Worm (Caenorhabditis elegans) whole organism, L4 larva: ENCODE data around the gene C36E6.8.
A peak's percentile ranks its signal among the peaks of the same experiment; 100 is the strongest.

ENCODE experiments used
- D1046.2 ChIP-seq: fragments of 200-800 bp; sonication (Bioruptor generic); IDR thresholded peaks from 2 replicates; pipeline ENCODE4 v1.3.6; 2022; ENCODE audit warnings: missing genetic modification characterization, missing compliant biosample characterization
- F26F4.8 ChIP-seq: fragments of 200-800 bp; sonication (Bioruptor generic); conservative IDR thresholded peaks from 2 replicates; pipeline ENCODE4 v1.3.6; 2022; ENCODE audit warnings: missing genetic modification characterization, missing compliant biosample characterization
- F44E2.7 ChIP-seq: fragments of 200-800 bp; sonication (Bioruptor generic); IDR thresholded peaks from 2 replicates; pipeline ENCODE4 v2.1.2; 2022; ENCODE audit warnings: missing genetic modification characterization, missing compliant biosample characterization
- R02D3.7 ChIP-seq: fragments of 150-350 bp; sonication (generic microtip); optimal IDR thresholded peaks from 3 replicates; lab custom pipeline; 2014; ENCODE audit warnings: missing biosample characterization, missing genetic modification characterization
- T26A8.4 ChIP-seq: fragments of 200-800 bp; sonication (Bioruptor generic); IDR thresholded peaks from 2 replicates; pipeline ENCODE4 v1.3.6; 2022; ENCODE audit warnings: missing genetic modification characterization, missing compliant biosample characterization
- Y5F2A.4 ChIP-seq: fragments of 200-800 bp; sonication (Bioruptor generic); optimal IDR thresholded peaks from 2 replicates; lab custom pipeline; 2018; ENCODE audit warnings: mild to moderate bottlenecking, missing genetic modification characterization, missing compliant biosample characterization
- ama-1 ChIP-seq: fragments of 150-350 bp; optimal IDR thresholded peaks from 2 replicates; lab custom pipeline; 2014; ENCODE audit warnings: inconsistent platforms, mixed read lengths
- arid-1 ChIP-seq: fragments of 200-800 bp; sonication (Bioruptor generic); conservative IDR thresholded peaks from 2 replicates; pipeline ENCODE4 v1.3.6; 2022; ENCODE audit warnings: missing genetic modification reagents, missing genetic modification characterization, missing compliant biosample characterization
- ceh-28 ChIP-seq: fragments of 150-350 bp; optimal IDR thresholded peaks from 2 replicates; lab custom pipeline; 2014; ENCODE audit warnings: missing biosample characterization, missing genetic modification reagents, missing genetic modification characterization
- ceh-44 ChIP-seq: fragments of 200-800 bp; sonication (Bioruptor generic); IDR thresholded peaks from 2 replicates; pipeline ENCODE4 v1.3.6; 2022; ENCODE audit warnings: missing genetic modification reagents, missing genetic modification characterization, missing compliant biosample characterization
- ceh-82 ChIP-seq: sonication (generic microtip); optimal IDR thresholded peaks from 2 replicates; lab custom pipeline; 2017; ENCODE audit warnings: missing biosample characterization, missing genetic modification characterization
- ces-1 ChIP-seq: fragments of 150-350 bp; sonication (generic microtip); optimal IDR thresholded peaks from 4 replicates; lab custom pipeline; 2014; ENCODE audit warnings: missing biosample characterization, missing genetic modification reagents, missing genetic modification characterization
- cey-2 ChIP-seq: sonication (generic microtip); optimal IDR thresholded peaks from 3 replicates; lab custom pipeline; 2017; ENCODE audit warnings: missing genetic modification characterization, mild to moderate bottlenecking, missing compliant biosample characterization, antibody characterized with exemption, borderline replicate concordance; ENCODE audit not compliant: insufficient read depth
- ctbp-1 ChIP-seq: fragments of 200-800 bp; sonication (Bioruptor generic); IDR thresholded peaks from 2 replicates; pipeline ENCODE4 v1.3.6; 2022; ENCODE audit warnings: missing genetic modification reagents, missing genetic modification characterization, missing compliant biosample characterization
- dmd-8 ChIP-seq: fragments of 200-800 bp; sonication (Bioruptor generic); IDR thresholded peaks from 2 replicates; pipeline ENCODE4 v1.3.6; 2022; ENCODE audit warnings: missing genetic modification characterization, missing compliant biosample characterization
- duxl-1 ChIP-seq: sonication (generic microtip); optimal IDR thresholded peaks from 2 replicates; lab custom pipeline; 2016; ENCODE audit warnings: mild to moderate bottlenecking, missing genetic modification characterization, moderate library complexity, missing compliant biosample characterization; ENCODE audit not compliant: poor library complexity
- dve-1 ChIP-seq: sonication (generic microtip); optimal IDR thresholded peaks from 2 replicates; lab custom pipeline; 2017; ENCODE audit warnings: antibody characterized with exemption, mild to moderate bottlenecking, missing genetic modification characterization, missing compliant biosample characterization; ENCODE audit not compliant: insufficient read depth
- egl-43 ChIP-seq: fragments of 200-800 bp; sonication (Bioruptor generic); IDR thresholded peaks from 2 replicates; pipeline ENCODE4 v1.3.6; 2022; ENCODE audit warnings: missing genetic modification reagents, missing genetic modification characterization, missing compliant biosample characterization
- fos-1 ChIP-seq: fragments of 150-350 bp; optimal IDR thresholded peaks from 2 replicates; lab custom pipeline; 2014; ENCODE audit warnings: missing biosample characterization, missing genetic modification characterization
- hlh-30 ChIP-seq: sonication (generic microtip); optimal IDR thresholded peaks from 2 replicates; lab custom pipeline; 2017; ENCODE audit warnings: antibody characterized with exemption, mild to moderate bottlenecking, missing genetic modification characterization, missing compliant biosample characterization; ENCODE audit not compliant: insufficient read depth
- jun-1 ChIP-seq: fragments of 150-350 bp; optimal IDR thresholded peaks from 2 replicates; lab custom pipeline; 2014; ENCODE audit warnings: missing biosample characterization, missing genetic modification reagents, missing genetic modification characterization
- lim-7 ChIP-seq: fragments of 200-800 bp; sonication (Bioruptor generic); IDR thresholded peaks from 2 replicates; pipeline ENCODE4 v1.3.6; 2022; ENCODE audit warnings: missing genetic modification characterization, missing compliant biosample characterization
- lin-1 ChIP-seq: fragments of 200-800 bp; sonication (Bioruptor generic); IDR thresholded peaks from 2 replicates; pipeline ENCODE4 v1.3.6; 2022; ENCODE audit warnings: missing genetic modification reagents, missing genetic modification characterization, missing compliant biosample characterization
- lin-29 ChIP-seq: fragments of 200-800 bp; sonication (Bioruptor generic); IDR thresholded peaks from 2 replicates; pipeline ENCODE4 v1.3.6; 2022; ENCODE audit warnings: missing genetic modification reagents, missing genetic modification characterization, missing compliant biosample characterization
- lin-38 ChIP-seq: fragments of 200-800 bp; sonication (Bioruptor generic); IDR thresholded peaks from 2 replicates; pipeline ENCODE4 v1.3.6; 2022; ENCODE audit warnings: missing genetic modification reagents, missing genetic modification characterization, missing compliant biosample characterization
- lsy-2 ChIP-seq, 2 experiments: fragments of 150-350 bp in 1 of 2; sonication (generic microtip) in 1 of 2; optimal IDR thresholded peaks; 2 replicates each; lab custom pipeline; 2014 to 2017; ENCODE audit warnings: missing biosample characterization in 2 of 2, missing genetic modification characterization in 2 of 2
- mdt-29 ChIP-seq: fragments of 200-800 bp; sonication (Bioruptor generic); IDR thresholded peaks from 2 replicates; pipeline ENCODE4 v1.3.6; 2022; ENCODE audit warnings: missing genetic modification reagents, missing genetic modification characterization, missing compliant biosample characterization
- mep-1 ChIP-seq: fragments of 150-350 bp; sonication (generic microtip); optimal IDR thresholded peaks from 3 replicates; lab custom pipeline; 2014; ENCODE audit warnings: missing biosample characterization, missing genetic modification characterization
- mes-2 ChIP-seq: sonication (generic microtip); optimal IDR thresholded peaks from 2 replicates; lab custom pipeline; 2016; ENCODE audit warnings: missing genotype, mild to moderate bottlenecking, missing genetic modification characterization, missing compliant biosample characterization; ENCODE audit not compliant: poor library complexity, severe bottlenecking
- nhr-10 ChIP-seq: fragments of 150-350 bp; optimal IDR thresholded peaks from 2 replicates; lab custom pipeline; 2014; ENCODE audit warnings: missing biosample characterization, missing genetic modification characterization
- nhr-237 ChIP-seq: sonication (generic microtip); optimal IDR thresholded peaks from 2 replicates; lab custom pipeline; 2017; ENCODE audit warnings: missing biosample characterization, missing genetic modification characterization
- nhr-25 ChIP-seq: sonication (generic microtip); optimal IDR thresholded peaks from 2 replicates; lab custom pipeline; 2017; ENCODE audit warnings: missing genetic modification characterization, mild to moderate bottlenecking, missing compliant biosample characterization, antibody characterized with exemption, moderate library complexity, borderline replicate concordance; ENCODE audit not compliant: insufficient read depth
- nhr-42 ChIP-seq: fragments of 200-800 bp; sonication (Bioruptor generic); IDR thresholded peaks from 2 replicates; pipeline ENCODE4 v1.3.6; 2022; ENCODE audit warnings: missing genetic modification characterization, missing compliant biosample characterization
- nhr-48 ChIP-seq: sonication (generic microtip); optimal IDR thresholded peaks from 2 replicates; lab custom pipeline; 2016; ENCODE audit warnings: mild to moderate bottlenecking, missing genetic modification characterization, missing compliant biosample characterization
- nhr-77 ChIP-seq: fragments of 150-350 bp; optimal IDR thresholded peaks from 2 replicates; lab custom pipeline; 2014; ENCODE audit warnings: missing biosample characterization, missing genetic modification characterization
- pqm-1 ChIP-seq: sonication (generic microtip); optimal IDR thresholded peaks from 2 replicates; lab custom pipeline; 2017; ENCODE audit warnings: missing biosample characterization, missing genetic modification characterization
- saeg-2 ChIP-seq: fragments of 200-800 bp; sonication (Bioruptor generic); IDR thresholded peaks from 2 replicates; pipeline ENCODE4 v1.3.6; 2022; ENCODE audit warnings: missing genetic modification reagents, missing genetic modification characterization, missing compliant biosample characterization
- set-16 ChIP-seq: fragments of 200-800 bp; sonication (Bioruptor generic); IDR thresholded peaks from 2 replicates; pipeline ENCODE4 v1.3.6; 2022; ENCODE audit warnings: missing genetic modification reagents, missing genetic modification characterization, missing compliant biosample characterization
- skn-1 ChIP-seq: fragments of 150-350 bp; optimal IDR thresholded peaks from 2 replicates; lab custom pipeline; 2014; ENCODE audit warnings: missing biosample characterization, missing genetic modification characterization
- snpc-4 ChIP-seq: fragments of 150-350 bp; optimal IDR thresholded peaks from 2 replicates; lab custom pipeline; 2014; ENCODE audit warnings: missing biosample characterization, missing genetic modification characterization
- unc-62 ChIP-seq, 3 experiments: fragments of 150-350 bp in 1 of 3; sonication (generic microtip); optimal IDR thresholded peaks in 2 of 3; peaks in 1 of 3; 1 replicate in 1 of 3; 2 replicates in 2 of 3; lab custom pipeline; 2014 to 2017; ENCODE audit warnings: missing biosample characterization in 3 of 3, missing genetic modification characterization in 3 of 3, missing genetic modification reagents in 3 of 3, missing genotype in 1 of 3
- zip-11 ChIP-seq: fragments of 200-800 bp; sonication (Bioruptor generic); IDR thresholded peaks from 2 replicates; pipeline ENCODE4 v1.3.6; 2022; ENCODE audit warnings: missing genetic modification characterization, missing compliant biosample characterization
- ztf-11 ChIP-seq: fragments of 150-350 bp; optimal IDR thresholded peaks from 2 replicates; lab custom pipeline; 2014; ENCODE audit warnings: missing biosample characterization, missing genetic modification characterization

Gene C36E6.8

DNA sequence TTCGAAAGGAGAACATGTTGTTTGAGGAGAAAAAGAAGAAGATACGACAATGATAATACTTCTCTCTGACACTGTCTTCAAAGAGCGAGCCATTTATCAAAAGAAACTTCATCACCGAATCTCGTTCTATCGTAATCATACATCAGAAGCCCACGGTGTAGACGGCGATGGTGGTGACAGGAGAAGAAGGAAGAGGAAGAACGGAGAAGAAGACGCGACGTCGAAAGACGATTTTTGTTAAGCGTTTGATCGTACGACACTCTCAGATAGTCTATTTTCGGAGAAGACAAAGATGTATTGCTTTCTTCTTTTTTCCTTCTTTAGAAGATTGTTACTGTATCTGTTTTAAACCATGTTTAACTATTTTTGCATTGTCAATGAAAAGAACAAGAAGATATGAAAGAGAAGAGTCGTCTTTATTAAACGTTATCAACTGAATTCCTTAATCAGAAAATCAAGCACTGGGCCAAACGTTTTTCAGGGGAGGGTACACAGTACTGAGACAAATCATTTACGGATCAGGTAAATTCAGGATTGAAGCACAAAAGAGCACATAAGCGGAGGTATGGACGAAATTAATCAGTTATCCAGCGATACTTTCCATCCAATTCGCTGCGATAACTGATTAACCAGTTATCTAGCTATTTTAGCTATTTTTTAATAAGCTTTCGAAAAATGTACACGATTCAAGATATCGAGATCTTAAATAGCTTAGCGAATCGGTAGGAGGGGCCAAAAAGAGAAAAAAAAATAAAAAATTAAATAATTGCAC lies 18.5 kb upstream of the C36E6.8 start (continued):
- TF ChIP-seq lin-29 (GFP tag; lab: Robert Waterston, UW), result no peak
- no peak for TF ChIP-seq ztf-11 (tag; lab: Kevin White, UChicago)
- TF ChIP-seq dmd-8 (GFP tag; lab: Robert Waterston, UW), result no peak
- TF ChIP-seq lin-38 (GFP tag; lab: Robert Waterston, UW), result peak; percentile 13; the same call in 1 of the 2 replicates
- no peak for TF ChIP-seq arid-1 (GFP tag; lab: Robert Waterston, UW)
- peak; percentile 52 for TF ChIP-seq dve-1
- no peak for TF ChIP-seq cey-2 (tag; lab: Kevin White, UChicago)
- TF ChIP-seq ceh-44 (GFP tag; lab: Robert Waterston, UW), result no peak
- TF ChIP-seq T26A8.4 (GFP tag; lab: Robert Waterston, UW), result peak; percentile 92
- peak; percentile 84 for TF ChIP-seq duxl-1 (tag; lab: Kevin White, UChicago)
- no peak for TF ChIP-seq zip-11
- no peak for TF ChIP-seq lin-1 (GFP tag; lab: Robert Waterston, UW)
- TF ChIP-seq R02D3.7 (tag; lab: Kevin White, UChicago), result no peak
- TF ChIP-seq ceh-28 (tag; lab: Kevin White, UChicago), result peak; percentile 1
- no peak for TF ChIP-seq ctbp-1 (GFP tag; lab: Robert Waterston, UW)

DNA sequence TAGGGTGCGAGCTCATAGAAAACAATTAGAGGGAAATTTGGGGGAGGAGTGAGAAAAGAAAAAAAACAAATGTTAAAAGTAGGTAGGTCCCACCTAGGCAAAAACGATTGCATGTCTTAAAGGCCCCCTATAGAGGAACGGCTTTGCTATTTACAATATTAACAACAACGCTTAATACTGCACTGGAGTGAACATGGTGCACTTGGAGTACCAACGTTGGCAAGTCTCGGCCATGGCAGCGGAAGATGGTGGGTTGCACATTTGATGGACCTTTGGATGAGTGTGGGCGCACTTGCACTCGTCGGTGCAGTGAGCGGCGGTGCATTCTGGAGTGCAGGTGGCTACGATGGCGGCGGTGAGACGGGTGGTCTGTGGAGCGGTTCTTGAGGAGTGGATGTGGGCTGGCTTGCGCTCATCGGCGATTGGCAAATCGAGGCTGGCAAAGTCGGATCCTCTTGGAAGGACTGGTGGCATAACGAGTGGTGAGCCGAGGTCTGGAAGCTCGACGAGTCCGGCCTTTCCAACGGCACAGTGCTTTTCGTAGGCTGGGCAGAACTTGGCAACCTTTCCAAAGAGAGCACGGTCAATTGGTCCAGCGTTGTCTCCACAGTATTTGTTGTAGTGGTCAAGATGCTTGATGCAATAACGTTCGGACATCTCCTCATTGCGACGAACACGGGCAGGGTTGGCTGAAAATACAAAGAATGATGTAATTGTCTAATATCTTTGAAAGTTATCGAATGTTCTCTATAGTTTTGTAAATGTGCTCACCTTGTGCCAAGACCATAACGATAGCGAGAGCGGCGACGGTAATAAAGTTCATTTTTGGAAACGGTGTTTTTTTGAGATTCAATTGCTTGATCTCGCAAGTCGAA lies 17.7 kb upstream of the C36E6.8 start:
- TF ChIP-seq fos-1, result no peak
- TF ChIP-seq nhr-48 (tag; lab: Kevin White, UChicago), result peak; percentile 59
- no peak for TF ChIP-seq jun-1
- TF ChIP-seq nhr-42 (GFP tag; lab: Robert Waterston, UW), result 0 out of 2 replicates have a peak, but pooled peaks have one; percentile 38
- TF ChIP-seq F44E2.7 (GFP tag; lab: Robert Waterston, UW), result no peak
- no peak for TF ChIP-seq nhr-77 (tag; lab: Kevin White, UChicago)
- no peak for TF ChIP-seq Y5F2A.4 (GFP tag; lab: Kevin White, UChicago)
- TF ChIP-seq unc-62 (GFP tag; optimal IDR thresholded peaks at IDR 0.05 in 1 of 2; lab: Kevin White, UChicago), result peak in 1 of 2 experiments; percentile 75
- no peak for TF ChIP-seq unc-62 (tag; optimal IDR thresholded peaks at IDR 0.05; lab: Kevin White, UChicago)
- peak; percentile 58 for TF ChIP-seq mep-1 (tag; lab: Kevin White, UChicago)
- peak; percentile 76 for TF ChIP-seq T26A8.4 (GFP tag; lab: Robert Waterston, UW)
- TF ChIP-seq lin-38 (GFP tag; lab: Robert Waterston, UW), result 0 out of 2 replicates have a peak, but pooled peaks have one; percentile 14
- TF ChIP-seq lin-29 (GFP tag; lab: Robert Waterston, UW), result peak; percentile 21; the same call in 1 of the 2 replicates
- no peak for TF ChIP-seq F26F4.8 (GFP tag; lab: Robert Waterston, UW)
- TF ChIP-seq mdt-29, result peak; percentile 50; the same call in 1 of the 2 replicates
- TF ChIP-seq saeg-2 (GFP tag; lab: Robert Waterston, UW), result 0 out of 2 replicates have a peak, but pooled peaks have one; percentile 61
- peak in 1 of 2 experiments; percentile 30 for TF ChIP-seq lsy-2 (tag; optimal IDR thresholded peaks at IDR 0.05; lab: Kevin White, UChicago)
- peak; percentile 36; the same call in 1 of the 2 replicates for TF ChIP-seq ctbp-1 (GFP tag; lab: Robert Waterston, UW)
- no peak for TF ChIP-seq nhr-10 (tag; lab: Kevin White, UChicago)
- peak; percentile 97 for TF ChIP-seq set-16
- TF ChIP-seq mes-2 (tag; lab: Kevin White, UChicago), result peak; percentile 7
- TF ChIP-seq ces-1 (GFP tag; lab: Kevin White, UChicago), result no peak
- 0 out of 2 replicates have a peak, but pooled peaks have one; percentile 27 for TF ChIP-seq zip-11
- TF ChIP-seq ceh-82 (tag; lab: Kevin White, UChicago), result no peak
- TF ChIP-seq lim-7 (GFP tag; lab: Robert Waterston, UW), result peak; percentile 24; the same call in 1 of the 2 replicates
- TF ChIP-seq egl-43 (GFP tag; lab: Robert Waterston, UW), result peak; percentile 63; the same call in 1 of the 2 replicates
- TF ChIP-seq pqm-1 (tag; lab: Kevin White, UChicago), result no peak
- TF ChIP-seq skn-1 (tag; lab: Kevin White, UChicago), result no peak
- peak; percentile 6 for TF ChIP-seq nhr-25 (tag; lab: Kevin White, UChicago)
- TF ChIP-seq ceh-44 (GFP tag; lab: Robert Waterston, UW), result 0 out of 2 replicates have a peak, but pooled peaks have one; percentile 11
- TF ChIP-seq D1046.2 (GFP tag; lab: Robert Waterston, UW), result 0 out of 2 replicates have a peak, but pooled peaks have one; percentile 5
- TF ChIP-seq nhr-237 (tag; lab: Kevin White, UChicago), result peak; percentile 28
- TF ChIP-seq snpc-4 (tag; lab: Kevin White, UChicago), result no peak
- TF ChIP-seq hlh-30 (tag; lab: Kevin White, UChicago), result peak; percentile 48
- peak; percentile 95 for TF ChIP-seq ama-1
